Worm (Caenorhabditis elegans): ENCODE data around the gene kel-1.
A peak's percentile ranks its signal among the peaks of the same experiment; 100 is the strongest.

The kel-1 gene

ce11 chrII:11713569-11713968, 24.8 kb downstream of the kel-1 start, which contains the start of gene F13D12.10 (continued):
- TF ChIP-seq vab-7 (GFP tag; IDR thresholded peaks at IDR 0.05), result no peak
- peak in 1 of 2 experiments; percentile 60 for TF ChIP-seq daf-16 (GFP tag; optimal IDR thresholded peaks at IDR 0.05)
- TF ChIP-seq daf-16 (tag; optimal IDR thresholded peaks at IDR 0.05), result no peak
- TF ChIP-seq hlh-11 (tag; optimal IDR thresholded peaks at IDR 0.05), result peak; percentile 75
- TF ChIP-seq lin-38 (GFP tag; IDR thresholded peaks at IDR 0.05), result no peak
- no peak for TF ChIP-seq jun-1 (tag; optimal IDR thresholded peaks at IDR 0.05)
- peak; percentile 62 for TF ChIP-seq hlh-30 (tag; optimal IDR thresholded peaks at IDR 0.05; ENCODE audit: insufficient read depth)
- TF ChIP-seq lin-15B (tag; optimal IDR thresholded peaks at IDR 0.05), result no peak
- no peak for TF ChIP-seq egl-43 (GFP tag; IDR thresholded peaks at IDR 0.05)
- no peak for TF ChIP-seq tag-97 (GFP tag; IDR thresholded peaks at IDR 0.05)
- no peak for TF ChIP-seq ceh-82 (tag; optimal IDR thresholded peaks at IDR 0.05)
- TF ChIP-seq mes-2 (tag; optimal IDR thresholded peaks at IDR 0.05; ENCODE audit: poor library complexity, severe bottlenecking), result no peak
- no peak for TF ChIP-seq daf-19 (GFP tag; conservative IDR thresholded peaks at IDR 0.05)
- no peak for TF ChIP-seq ceh-62 (tag; optimal IDR thresholded peaks at IDR 0.05)
- no peak for TF ChIP-seq F26F4.8 (GFP tag; conservative IDR thresholded peaks at IDR 0.05)
- no peak for TF ChIP-seq egl-27 (tag; optimal IDR thresholded peaks at IDR 0.05)
- TF ChIP-seq ces-1 (GFP tag; optimal IDR thresholded peaks at IDR 0.05), result no peak
- TF ChIP-seq attf-4 (tag; optimal IDR thresholded peaks at IDR 0.05), result no peak
- no peak for TF ChIP-seq ceh-32 (tag; optimal IDR thresholded peaks at IDR 0.05; ENCODE audit: poor library complexity)
- no peak for TF ChIP-seq Y48G9A.11 (GFP tag; IDR thresholded peaks at IDR 0.05)
- no peak for TF ChIP-seq nhr-6 (tag; optimal IDR thresholded peaks at IDR 0.05)
- TF ChIP-seq aha-1 (tag), result peak; percentile 31
- TF ChIP-seq ceh-44 (GFP tag; IDR thresholded peaks at IDR 0.05), result no peak
- no peak for TF ChIP-seq zfp-2 (tag; optimal IDR thresholded peaks at IDR 0.05)
- peak in 1 of 2 experiments; percentile 34 for TF ChIP-seq hif-1 (tag; optimal IDR thresholded peaks at IDR 0.05)
- TF ChIP-seq set-16 (GFP tag; IDR thresholded peaks at IDR 0.05), result peak; percentile 49
- TF ChIP-seq nhr-11 (tag; optimal IDR thresholded peaks at IDR 0.05), result peak; percentile 59
- TF ChIP-seq F49E8.2 (tag; optimal IDR thresholded peaks at IDR 0.05; ENCODE audit: borderline replicate concordance), result no peak
- no peak for TF ChIP-seq F10B5.3 (tag; optimal IDR thresholded peaks at IDR 0.05)
- TF ChIP-seq zfp-3 (GFP tag; conservative IDR thresholded peaks at IDR 0.05), result no peak
- TF ChIP-seq zag-1 (tag; optimal IDR thresholded peaks at IDR 0.05), result no peak
- TF ChIP-seq nhr-76 (tag; optimal IDR thresholded peaks at IDR 0.05), result no peak
- TF ChIP-seq lsy-2 (tag; optimal IDR thresholded peaks at IDR 0.05), result peak in 1 of 2 experiments; percentile 21
- TF ChIP-seq mdl-1 (tag; optimal IDR thresholded peaks at IDR 0.05), result peak in 1 of 2 experiments; percentile 27

ce11 chrII:11714728-11715127, 26.0 kb downstream of the kel-1 start:
- TF ChIP-seq spr-1 (tag; optimal IDR thresholded peaks at IDR 0.05) (no peak), duxl-1 (tag; optimal IDR thresholded peaks at IDR 0.05; ENCODE audit: poor library complexity) (no peak), snpc-4 (tag; optimal IDR thresholded peaks at IDR 0.05) (peak; percentile 56), zag-1 (tag; optimal IDR thresholded peaks at IDR 0.05) (no peak), pha-4 (GFP tag; IDR thresholded peaks at IDR 0.05) (no peak), pha-4 (tag; optimal IDR thresholded peaks at IDR 0.05) (no peak), tra-1 (GFP tag; IDR thresholded peaks at IDR 0.05) (no peak), zip-11 (GFP tag; IDR thresholded peaks at IDR 0.05) (no peak), mxl-2 (GFP tag; conservative IDR thresholded peaks at IDR 0.05) (no peak)
